Fruit fly (Drosophila melanogaster): ENCODE results near the gene CG33494.

Gene CG33494

DNA sequence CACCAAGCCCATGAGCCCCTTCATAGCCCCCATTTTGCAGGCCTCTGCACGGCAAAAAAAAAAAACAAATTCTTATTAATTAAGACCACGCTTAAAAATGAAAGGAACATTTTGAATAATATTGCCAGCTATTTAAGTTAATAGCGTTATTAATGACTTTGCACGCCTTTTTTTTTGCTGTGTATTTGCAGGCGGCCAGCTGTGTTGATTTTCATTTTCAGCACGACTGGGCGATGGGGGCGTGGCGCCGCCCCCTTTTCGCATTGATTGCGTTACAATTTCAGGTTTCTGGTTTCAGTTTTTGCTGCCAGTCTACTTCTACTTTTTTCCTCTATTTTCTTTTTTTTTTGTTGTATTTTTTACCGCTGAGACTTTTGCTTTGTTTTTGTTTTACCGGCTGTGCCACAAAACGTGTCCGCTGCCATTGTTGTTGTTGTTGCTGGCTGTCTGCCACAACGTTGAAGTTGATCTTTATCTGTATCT, 37.0 kb upstream of the CG33494 start (continued):
- TF ChIP-seq org-1 (GFP tag; optimal IDR thresholded peaks at IDR 0.05) (no peak), CG6689 (GFP tag; IDR thresholded peaks at IDR 0.05) (peak; percentile 39), CG16815 (GFP tag; optimal IDR thresholded peaks at IDR 0.05) (no peak), fd64A (GFP tag; optimal IDR thresholded peaks at IDR 0.05) (no peak), CG12104 (GFP tag; optimal IDR thresholded peaks at IDR 0.05) (no peak), E2f1 (GFP tag; IDR thresholded peaks at IDR 0.05) (peak; percentile 15; the same call in 1 of the 2 replicates), CG18599 (GFP tag; optimal IDR thresholded peaks at IDR 0.05) (peak; percentile 46), dmrt11E (tag; optimal IDR thresholded peaks at IDR 0.05) (no peak), Atf6 (GFP tag; IDR thresholded peaks at IDR 0.05) (no peak), CG5953 (GFP tag; IDR thresholded peaks at IDR 0.05) (no peak), CG11247 (GFP tag; IDR thresholded peaks at IDR 0.05) (no peak; the same call in 1 of the 2 replicates), ham (GFP tag; IDR thresholded peaks at IDR 0.05) (no peak), hth (optimal IDR thresholded peaks at IDR 0.05) (no peak), sob (GFP tag; IDR thresholded peaks at IDR 0.05) (0 out of 2 replicates have a peak, but pooled peaks have one; percentile 37), gsb-n (tag; optimal IDR thresholded peaks at IDR 0.05) (no peak), tio (GFP tag; optimal IDR thresholded peaks at IDR 0.05) (no peak), dpn (GFP tag; optimal IDR thresholded peaks at IDR 0.05) (peak in 1 of 2 experiments; percentile 13), CG17912 (GFP tag; optimal IDR thresholded peaks at IDR 0.05) (no peak), tna (GFP tag; IDR thresholded peaks at IDR 0.05; ENCODE audit: partially characterized antibody) (no peak), CG10147 (GFP tag; optimal IDR thresholded peaks at IDR 0.05) (no peak), run (tag; optimal IDR thresholded peaks at IDR 0.05) (no peak), gem (tag; optimal IDR thresholded peaks at IDR 0.05) (peak; percentile 49), CG34376 (GFP tag; optimal IDR thresholded peaks at IDR 0.05) (no peak), Usf (GFP tag; optimal IDR thresholded peaks at IDR 0.05) (no peak), sima (GFP tag; optimal IDR thresholded peaks at IDR 0.05) (no peak), Gsc (GFP tag; IDR thresholded peaks at IDR 0.05) (no peak), trem (tag; optimal IDR thresholded peaks at IDR 0.05) (no peak), sd (tag; optimal IDR thresholded peaks at IDR 0.05) (no peak), CG9215 (GFP tag; IDR thresholded peaks at IDR 0.05) (no peak; the same call in 1 of the 2 replicates), grau (tag; optimal IDR thresholded peaks at IDR 0.05) (no peak), gt (GFP tag; IDR thresholded peaks at IDR 0.05) (no peak), gsb (GFP tag; IDR thresholded peaks at IDR 0.05) (0 out of 2 replicates have a peak, but pooled peaks have one; percentile 11), NK7.1 (GFP tag; optimal IDR thresholded peaks at IDR 0.05) (no peak), CG17802 (tag; optimal IDR thresholded peaks at IDR 0.05) (no peak), ase (GFP tag; IDR thresholded peaks at IDR 0.05) (peak; percentile 46; the same call in 1 of the 3 replicates), Abd-B (GFP tag; optimal IDR thresholded peaks at IDR 0.05) (peak; percentile 13), CG13775 (GFP tag; optimal IDR thresholded peaks at IDR 0.05) (no peak), CG10565 (GFP tag; optimal IDR thresholded peaks at IDR 0.05) (no peak), Oli (tag; optimal IDR thresholded peaks at IDR 0.05) (peak; percentile 25), CG4404 (GFP tag; IDR thresholded peaks at IDR 0.05) (peak; percentile 29; the same call in 1 of the 2 replicates), toy (GFP tag; IDR thresholded peaks at IDR 0.05) (no peak), lilli (GFP tag; optimal IDR thresholded peaks at IDR 0.05) (no peak), CTCF (GFP tag; optimal IDR thresholded peaks at IDR 0.05) (no peak), onecut (GFP tag; IDR thresholded peaks at IDR 0.05) (no peak), CG8290 (GFP tag; optimal IDR thresholded peaks at IDR 0.05) (no peak), CG8290 (tag; optimal IDR thresholded peaks at IDR 0.05) (peak in 1 of 2 experiments; percentile 1), jumu (GFP tag; optimal IDR thresholded peaks at IDR 0.05) (no peak), CG12391 (tag; optimal IDR thresholded peaks at IDR 0.05) (no peak), hb (GFP tag; IDR thresholded peaks at IDR 0.05; ENCODE audit: partially characterized antibody) (0 out of 3 replicates have a peak, but pooled peaks have one; percentile 50), CG15269 (tag; optimal IDR thresholded peaks at IDR 0.05) (peak; percentile 23), CG17829 (tag; optimal IDR thresholded peaks at IDR 0.05) (no peak), Lim3 (GFP tag; IDR thresholded peaks at IDR 0.05) (0 out of 2 replicates have a peak, but pooled peaks have one; percentile 25)
